Fruit fly (Drosophila melanogaster): ENCODE data around the gene gammaTub37C.

The gammaTub37C gene

dm6 chr2L:19198402-19198801, 12.9 kb upstream of the gammaTub37C start:
- TF ChIP-seq CG8478 (optimal IDR thresholded peaks at IDR 0.05) (no peak), CTCF (optimal IDR thresholded peaks at IDR 0.05) (no peak)

dm6 chr2L:19196443-19197044, 11.0 kb upstream of the gammaTub37C start:
- TF ChIP-seq CTCF (optimal IDR thresholded peaks at IDR 0.05) (no peak), CG8478 (optimal IDR thresholded peaks at IDR 0.05) (no peak)

dm6 chr2L:19193703-19194102, 8.2 kb upstream of the gammaTub37C start:
- TF ChIP-seq CTCF (optimal IDR thresholded peaks at IDR 0.05) (no peak), CG8478 (optimal IDR thresholded peaks at IDR 0.05) (no peak)

dm6 chr2L:19191789-19192297, 6.3 kb upstream of the gammaTub37C start:
- TF ChIP-seq CTCF (optimal IDR thresholded peaks at IDR 0.05): no peak
- TF ChIP-seq CG8478 (optimal IDR thresholded peaks at IDR 0.05): no peak

dm6 chr2L:19190195-19190594, 4.7 kb upstream of the gammaTub37C start, which contains the start of gene drl:
Gene drl (plus strand): TSS chr2L:19190342.
- TF ChIP-seq CG8478 (optimal IDR thresholded peaks at IDR 0.05) (no peak), CTCF (optimal IDR thresholded peaks at IDR 0.05) (no peak)

- no peak for TF ChIP-seq CTCF (optimal IDR thresholded peaks at IDR 0.05)
- TF ChIP-seq CG8478 (optimal IDR thresholded peaks at IDR 0.05): no peak
Observed at dm6 chr2L:19183687-19184086, 1.8 kb downstream of the gammaTub37C start, which contains the start of gene CG46059. Gene CG46059 (minus strand): TSS chr2L:19183787.

- TF ChIP-seq CG8478 (optimal IDR thresholded peaks at IDR 0.05) (no peak), CTCF (optimal IDR thresholded peaks at IDR 0.05) (no peak)
Observed at dm6 chr2L:19182710-19183109, 2.8 kb downstream of the gammaTub37C start, which contains the start of gene CG42688. Gene CG42688 (minus strand): TSS chr2L:19182810.

- TF ChIP-seq CG8478 (optimal IDR thresholded peaks at IDR 0.05) (no peak), CTCF (optimal IDR thresholded peaks at IDR 0.05) (no peak)
Observed at dm6 chr2L:19181153-19181892, 4.2 kb downstream of the gammaTub37C start, which contains the start of gene CG17568. Gene CG17568 (minus strand): TSS chr2L:19181702.

dm6 chr2L:19168095-19168697, 17.3 kb downstream of the gammaTub37C start:
- TF ChIP-seq CTCF (optimal IDR thresholded peaks at IDR 0.05) (no peak), CG8478 (optimal IDR thresholded peaks at IDR 0.05) (no peak)

- no peak for TF ChIP-seq CG8478 (optimal IDR thresholded peaks at IDR 0.05)
- TF ChIP-seq CTCF (optimal IDR thresholded peaks at IDR 0.05): no peak
Observed at dm6 chr2L:19167135-19167681, 18.3 kb downstream of the gammaTub37C start.

dm6 chr2L:19165998-19166397, 19.5 kb downstream of the gammaTub37C start:
- TF ChIP-seq CTCF (optimal IDR thresholded peaks at IDR 0.05): peak; percentile 0 to 12
- TF ChIP-seq CG8478 (optimal IDR thresholded peaks at IDR 0.05): no peak

- TF ChIP-seq CG8478 (optimal IDR thresholded peaks at IDR 0.05) (no peak), CTCF (optimal IDR thresholded peaks at IDR 0.05) (no peak)
Observed at dm6 chr2L:19164933-19165813, 20.4 kb downstream of the gammaTub37C start.

- TF ChIP-seq CTCF (optimal IDR thresholded peaks at IDR 0.05): no peak
Observed at dm6 chr2L:19163975-19164371, 21.6 kb downstream of the gammaTub37C start.

Data from S2 (cell line).